Worm (Caenorhabditis elegans) whole organism, dauer: ENCODE measurements around the gene F59B2.8.

Experiments used
- unc-62 ChIP-seq: sonication (generic microtip); optimal IDR thresholded peaks from 2 replicates; lab custom pipeline; 2017; ENCODE audit warnings: missing biosample characterization, missing genetic modification reagents, missing genetic modification characterization

F59B2.8 gene

ce11 chrIII:9010047-9010446 is at the start of gene F59B2.8:
Gene F59B2.8, minus strand, starts transcription at chrIII:9010197.
- TF ChIP-seq unc-62 (GFP tag; lab: Kevin White, UChicago) = no peak

- no peak for TF ChIP-seq unc-62 (GFP tag; lab: Kevin White, UChicago)
These were observed 49.0 kb upstream of the F59B2.8 start, which contains the start of gene gst-1 for ce11 chrIII:9058959-9059534. Gene gst-1, plus strand, starts transcription at chrIII:9059331.

ce11 chrIII:9054414-9055147 is 44.6 kb upstream of the F59B2.8 start, which contains the start of gene cls-2:
Gene cls-2, plus strand, starts transcription at chrIII:9055048.
- TF ChIP-seq unc-62 (GFP tag; lab: Kevin White, UChicago) = no peak

ce11 chrIII:9053740-9054252 is 43.8 kb upstream of the F59B2.8 start, which contains the start of gene R107.5:
Gene R107.5, minus strand, starts transcription at chrIII:9053790.
- no peak for TF ChIP-seq unc-62 (GFP tag; lab: Kevin White, UChicago)

ce11 chrIII:9053263-9053662 is 43.3 kb upstream of the F59B2.8 start:
- TF ChIP-seq unc-62 (GFP tag; lab: Kevin White, UChicago) = no peak

DNA sequence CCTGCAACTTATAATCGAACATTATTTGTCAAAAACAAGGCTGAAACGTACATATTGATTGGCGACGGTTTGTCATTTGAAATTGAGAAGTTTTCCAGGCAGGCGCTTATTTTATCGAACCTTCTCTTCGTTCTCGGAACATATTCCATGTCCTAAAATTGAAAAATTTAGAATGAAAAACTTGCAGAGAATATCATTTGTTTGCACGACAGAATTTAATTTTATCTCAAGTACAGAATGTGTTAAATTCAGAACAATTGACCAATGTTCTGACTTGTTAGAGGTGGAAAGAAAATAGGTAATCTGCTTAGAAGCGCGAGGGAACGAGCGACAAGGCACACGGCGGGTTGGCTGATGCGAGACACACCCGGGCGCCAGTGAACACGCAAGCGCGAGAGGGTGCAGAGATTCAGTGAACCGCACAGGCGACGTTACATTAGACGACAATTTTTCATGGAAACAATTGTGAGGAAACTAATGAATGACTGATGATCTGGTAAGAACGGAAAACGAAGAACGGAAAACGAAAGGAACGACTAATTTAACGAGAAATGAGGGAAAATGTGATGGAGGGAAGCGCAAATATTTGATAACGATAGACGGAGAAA is 42.5 kb upstream of the F59B2.8 start:
- no peak for TF ChIP-seq unc-62 (GFP tag; lab: Kevin White, UChicago)

- no peak for TF ChIP-seq unc-62 (GFP tag; lab: Kevin White, UChicago)
These were observed 41.7 kb upstream of the F59B2.8 start for ce11 chrIII:9051714-9052113.

- TF ChIP-seq unc-62 (GFP tag; lab: Kevin White, UChicago) = no peak
These were observed 41.2 kb upstream of the F59B2.8 start for ce11 chrIII:9051119-9051597.

DNA sequence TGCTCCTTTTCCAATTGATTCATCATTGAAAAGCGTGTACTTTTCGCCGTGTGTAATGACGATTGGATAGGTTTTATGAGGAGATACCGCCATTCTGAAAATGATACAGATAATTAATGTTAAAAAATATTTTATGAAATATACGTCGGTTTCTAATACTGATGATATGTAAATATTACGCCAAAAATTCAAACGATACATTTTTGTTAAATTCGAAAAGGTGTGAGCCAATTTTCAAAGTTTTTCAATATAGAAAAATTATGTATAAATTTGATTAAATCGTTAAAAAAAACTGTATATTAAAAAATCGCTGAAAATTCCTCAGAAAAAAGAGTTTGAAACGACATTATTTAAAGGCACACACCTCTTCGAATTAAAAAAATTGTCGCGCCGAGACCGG is 40.6 kb upstream of the F59B2.8 start, which contains the start of gene ikke-1:
Gene ikke-1, minus strand, starts transcription at position 101 of the 400 bp plus-strand sequence.
- no peak for TF ChIP-seq unc-62 (GFP tag; lab: Kevin White, UChicago)

- TF ChIP-seq unc-62 (GFP tag; lab: Kevin White, UChicago) = no peak
These were observed 37.3 kb upstream of the F59B2.8 start for ce11 chrIII:9047260-9047659.

DNA sequence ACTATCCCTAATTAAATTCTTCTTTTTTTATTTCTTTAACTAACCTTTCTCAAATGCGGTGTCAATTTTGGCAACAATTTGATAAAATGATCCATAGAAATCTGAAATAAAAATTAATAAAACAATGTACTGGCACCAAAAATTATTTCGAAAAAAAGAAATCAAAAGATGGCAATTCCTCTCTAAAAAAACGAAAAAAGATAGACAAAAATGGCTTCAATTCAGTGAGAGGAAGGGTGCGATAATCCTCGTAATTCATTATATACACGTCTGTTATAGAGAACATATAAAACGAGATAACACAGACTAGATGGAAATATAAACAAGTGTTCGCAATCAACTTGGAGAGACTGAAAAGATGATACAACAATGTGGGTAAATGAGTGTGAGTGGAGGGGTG is 35.8 kb upstream of the F59B2.8 start, which contains the start of gene R107.2:
Gene R107.2, minus strand, starts transcription at position 101 of the 400 bp plus-strand sequence.
- no peak for TF ChIP-seq unc-62 (GFP tag; lab: Kevin White, UChicago)

ce11 chrIII:9043200-9043599 is 33.2 kb upstream of the F59B2.8 start, which contains the start of gene nac-2:
Gene nac-2, minus strand, starts transcription at chrIII:9043300.
- TF ChIP-seq unc-62 (GFP tag; lab: Kevin White, UChicago) = no peak

ce11 chrIII:9037658-9038057 is 27.7 kb upstream of the F59B2.8 start, which contains the start of gene R107.9:
Gene R107.9, plus strand, starts transcription at chrIII:9037958.
- TF ChIP-seq unc-62 (GFP tag; lab: Kevin White, UChicago) = no peak

ce11 chrIII:9035037-9035436 is 25.0 kb upstream of the F59B2.8 start:
- no peak for TF ChIP-seq unc-62 (GFP tag; lab: Kevin White, UChicago)

DNA sequence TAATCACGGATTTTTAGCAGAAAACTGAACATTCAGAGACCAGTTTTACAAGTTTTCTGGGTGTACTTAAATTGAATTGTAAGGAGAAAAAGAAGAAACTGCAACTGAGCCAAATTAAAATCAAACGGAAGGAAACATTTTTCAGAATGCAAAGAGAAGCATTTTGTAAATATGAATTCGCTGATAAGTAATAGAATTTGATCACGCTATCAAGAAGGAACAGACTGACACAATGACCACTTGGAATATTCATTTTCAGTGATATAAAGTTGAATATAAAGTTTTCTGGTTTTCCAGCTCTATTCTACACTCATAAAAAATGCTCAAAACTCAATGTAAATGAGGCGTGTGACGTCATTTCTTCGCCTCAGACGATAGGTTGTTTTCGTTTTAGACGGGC is 24.1 kb upstream of the F59B2.8 start:
- no peak for TF ChIP-seq unc-62 (GFP tag; lab: Kevin White, UChicago)

- no peak for TF ChIP-seq unc-62 (GFP tag; lab: Kevin White, UChicago)
These were observed 20.8 kb upstream of the F59B2.8 start for ce11 chrIII:9030818-9031217.
